Worm (Caenorhabditis elegans) whole organism, L4/young adult: Measurements from ENCODE around the gene nlr-1.

ENCODE experiments used
- W03F9.2 ChIP-seq: fragments of 150-350 bp; optimal IDR thresholded peaks from 2 replicates; lab custom pipeline; 2014; ENCODE audit warnings: missing biosample characterization, missing genetic modification characterization
- dao-5 ChIP-seq: sonication (generic microtip); optimal IDR thresholded peaks from 2 replicates; lab custom pipeline; 2016; ENCODE audit warnings: missing genotype, missing genetic modification characterization, moderate library complexity, missing compliant biosample characterization
- him-1 ChIP-seq: sonication (generic microtip); optimal IDR thresholded peaks from 2 replicates; lab custom pipeline; 2016; ENCODE audit warnings: missing genotype, missing genetic modification reagents, missing genetic modification characterization, missing compliant biosample characterization

DNA sequence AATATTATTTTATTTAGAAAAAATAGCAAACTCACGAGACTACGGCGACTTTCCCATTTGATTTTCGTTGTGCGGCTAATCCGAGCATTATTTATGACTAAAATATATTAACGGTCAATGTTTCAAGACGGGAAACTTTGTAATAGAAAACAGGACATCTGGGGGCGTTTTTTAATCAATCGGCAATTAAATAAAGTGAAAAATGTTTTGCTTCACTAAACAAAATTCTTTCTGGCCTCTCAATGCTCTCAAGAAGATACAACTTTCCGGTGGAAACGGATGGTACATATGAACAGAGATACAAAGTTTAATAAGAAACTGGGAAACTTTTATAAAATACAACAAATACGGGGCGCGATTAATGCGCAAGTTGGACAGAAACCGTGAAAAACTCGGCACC, 27.3 kb downstream of the nlr-1 start, which contains the start of gene B0001.2:
- TF ChIP-seq him-1 (tag; lab: Kevin White, UChicago) (no peak), W03F9.2 (no peak), dao-5 (tag; lab: Kevin White, UChicago) (no peak)
